Fruit fly (Drosophila melanogaster) whole organism, prepupa: Measurements from ENCODE around the gene CG9586.

ENCODE experiments used
- CG3919 ChIP-seq: fragments of 200-800 bp; sonication (Bioruptor generic); optimal IDR thresholded peaks from 3 replicates; lab custom pipeline; 2016; ENCODE audit warnings: missing biosample characterization, missing genetic modification characterization
- Lpt ChIP-seq: fragments of 200-800 bp; sonication (Bioruptor generic); optimal IDR thresholded peaks from 3 replicates; lab custom pipeline; 2016; ENCODE audit warnings: missing biosample characterization, missing genetic modification characterization
- ss ChIP-seq, 2 experiments: fragments of 200-800 bp; sonication (Bioruptor generic); optimal IDR thresholded peaks; 2 replicates in 1 of 2; 3 replicates in 1 of 2; lab custom pipeline; 2017 to 2018; ENCODE audit warnings: mild to moderate bottlenecking in 2 of 2, missing biosample characterization in 2 of 2, missing genetic modification characterization in 2 of 2, moderate library complexity in 1 of 2

DNA sequence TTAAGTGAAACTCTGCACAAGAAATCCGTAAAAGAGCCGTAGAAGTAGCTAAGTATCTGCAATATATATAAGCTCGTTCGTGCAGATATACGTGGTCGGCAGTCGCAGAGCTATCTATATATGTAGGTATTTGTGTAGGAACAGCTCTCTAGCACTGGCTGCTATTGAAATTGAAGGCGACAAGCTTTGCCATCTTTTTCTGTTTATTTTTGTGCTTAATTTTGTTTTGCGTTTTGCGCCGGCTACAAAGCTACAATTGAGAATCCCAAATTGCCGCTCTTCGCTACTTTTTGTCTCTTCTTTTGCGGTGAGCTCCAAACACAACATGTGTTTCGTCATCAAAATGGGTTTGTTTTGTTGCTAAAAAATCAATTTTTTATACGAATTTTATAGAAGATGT is 8.9 kb upstream of the CG9586 start:
- TF ChIP-seq ss (GFP tag; optimal IDR thresholded peaks at IDR 0.05; lab: Kevin White, UChicago) (peak; percentile 70 to 76), Lpt (peak; percentile 59), CG3919 (GFP tag; lab: Kevin White, UChicago) (peak; percentile 4)
